Worm (Caenorhabditis elegans): ENCODE results near the gene F11A5.9.

ce11 chrV:16192114-16192513 is 22.6 kb upstream of the F11A5.9 start, which contains the start of gene srh-279:
- TF ChIP-seq fkh-10 (GFP tag; optimal IDR thresholded peaks at IDR 0.05) (no peak), fos-1 (tag; optimal IDR thresholded peaks at IDR 0.05) (no peak), nhr-11 (tag; optimal IDR thresholded peaks at IDR 0.05) (no peak), nhr-237 (tag; optimal IDR thresholded peaks at IDR 0.05) (no peak), tbx-2 (tag; optimal IDR thresholded peaks at IDR 0.05) (no peak), ceh-9 (tag; optimal IDR thresholded peaks at IDR 0.05) (no peak), mdl-1 (tag; optimal IDR thresholded peaks at IDR 0.05) (no peak), ceh-82 (tag; optimal IDR thresholded peaks at IDR 0.05) (no peak), snpc-4 (tag; optimal IDR thresholded peaks at IDR 0.05) (no peak)
